Worm (Caenorhabditis elegans) whole organism, L1 larva: ENCODE data around the gene F01D4.8.

Experiments used
- aha-1 ChIP-seq: fragments of 150-350 bp; optimal IDR thresholded peaks from 2 replicates; lab custom pipeline; 2014; ENCODE audit warnings: missing biosample characterization, missing genetic modification characterization
- alr-1 ChIP-seq: fragments of 200-800 bp; sonication (Bioruptor generic); optimal IDR thresholded peaks from 2 replicates; lab custom pipeline; 2018; ENCODE audit warnings: borderline replicate concordance, mild to moderate bottlenecking, missing genetic modification characterization, missing compliant biosample characterization
- blmp-1 ChIP-seq: fragments of 150-350 bp; optimal IDR thresholded peaks from 2 replicates; lab custom pipeline; 2014; ENCODE audit warnings: missing biosample characterization, missing genetic modification characterization
- ceh-8 ChIP-seq: fragments of 200-800 bp; sonication (Bioruptor generic); optimal IDR thresholded peaks from 2 replicates; lab custom pipeline; 2018; ENCODE audit warnings: mild to moderate bottlenecking, missing genetic modification characterization, moderate library complexity, missing compliant biosample characterization
- ceh-82 ChIP-seq, 3 experiments: fragments of 150-350 bp in 1 of 3; sonication (generic microtip) in 2 of 3; optimal IDR thresholded peaks; 2 replicates each; lab custom pipeline; 2014 to 2017; ENCODE audit warnings: missing biosample characterization in 3 of 3, missing genetic modification characterization in 3 of 3
- ceh-90 ChIP-seq: sonication (generic microtip); optimal IDR thresholded peaks from 2 replicates; lab custom pipeline; 2016; ENCODE audit warnings: missing genetic modification characterization, missing compliant biosample characterization
- ces-1 ChIP-seq: fragments of 150-350 bp; optimal IDR thresholded peaks from 2 replicates; lab custom pipeline; 2014; ENCODE audit warnings: missing biosample characterization, missing genetic modification reagents, missing genetic modification characterization
- dpl-1 ChIP-seq, 3 experiments: fragments of 150-350 bp in 2 of 3; sonication (generic microtip) in 1 of 3; optimal IDR thresholded peaks; 2 replicates each; lab custom pipeline; 2014 to 2017; ENCODE audit warnings: missing biosample characterization in 3 of 3, missing genetic modification characterization in 3 of 3, missing genetic modification reagents in 3 of 3
- dsc-1 ChIP-seq: sonication (generic microtip); optimal IDR thresholded peaks from 2 replicates; lab custom pipeline; 2016; ENCODE audit warnings: mild to moderate bottlenecking, missing genetic modification characterization, missing compliant biosample characterization
- efl-3 ChIP-seq: fragments of 200-800 bp; sonication (Bioruptor generic); optimal IDR thresholded peaks from 2 replicates; lab custom pipeline; 2018; ENCODE audit warnings: mild to moderate bottlenecking, missing genetic modification characterization, missing compliant biosample characterization
- elt-2 ChIP-seq: sonication (generic microtip); optimal IDR thresholded peaks from 2 replicates; lab custom pipeline; 2016; ENCODE audit warnings: missing genetic modification characterization, mild to moderate bottlenecking, inconsistent platforms, missing compliant biosample characterization, missing genetic modification reagents
- fkh-8 ChIP-seq: sonication (generic microtip); optimal IDR thresholded peaks from 2 replicates; lab custom pipeline; 2016; ENCODE audit warnings: mild to moderate bottlenecking, missing genetic modification characterization, missing compliant biosample characterization
- grh-1 ChIP-seq: fragments of 200-800 bp; sonication (Bioruptor generic); IDR thresholded peaks from 2 replicates; pipeline ENCODE4 v1.3.6; 2022; ENCODE audit warnings: missing genetic modification reagents, missing genetic modification characterization, missing compliant biosample characterization
- hlh-4 ChIP-seq: sonication (generic microtip); optimal IDR thresholded peaks from 2 replicates; lab custom pipeline; 2016; ENCODE audit warnings: mild to moderate bottlenecking, missing genetic modification characterization, missing compliant biosample characterization
- hpl-2 ChIP-seq: fragments of 150-350 bp; optimal IDR thresholded peaks from 2 replicates; lab custom pipeline; 2014; ENCODE audit warnings: missing biosample characterization, missing genetic modification reagents, missing genetic modification characterization
- isw-1 ChIP-seq: fragments of 200-800 bp; sonication (Bioruptor generic); IDR thresholded peaks from 2 replicates; pipeline ENCODE4 v1.3.6; 2022; ENCODE audit warnings: missing genetic modification characterization, missing compliant biosample characterization
- jun-1 ChIP-seq: fragments of 150-350 bp; optimal IDR thresholded peaks from 2 replicates; lab custom pipeline; 2014; ENCODE audit warnings: missing biosample characterization, missing genetic modification reagents, missing genetic modification characterization
- lin-13 ChIP-seq: fragments of 150-350 bp; optimal IDR thresholded peaks from 2 replicates; lab custom pipeline; 2014; ENCODE audit warnings: missing biosample characterization, missing genetic modification reagents, missing genetic modification characterization
- lin-14 ChIP-seq: fragments of 200-800 bp; sonication (Bioruptor generic); optimal IDR thresholded peaks from 2 replicates; lab custom pipeline; 2018; ENCODE audit warnings: mild to moderate bottlenecking, missing genetic modification characterization, moderate library complexity, missing compliant biosample characterization
- lin-15B ChIP-seq: fragments of 150-350 bp; sonication (generic microtip); optimal IDR thresholded peaks from 3 replicates; lab custom pipeline; 2014; ENCODE audit warnings: missing biosample characterization, missing genetic modification characterization
- lin-35 ChIP-seq, 2 experiments: fragments of 150-350 bp; optimal IDR thresholded peaks; 2 replicates each; lab custom pipeline; 2014; ENCODE audit warnings: missing biosample characterization in 2 of 2, missing genetic modification characterization in 2 of 2, missing genetic modification reagents in 2 of 2
- mab-9 ChIP-seq: fragments of 200-800 bp; sonication (Bioruptor generic); IDR thresholded peaks from 2 replicates; pipeline ENCODE4 v1.3.6; 2022; ENCODE audit warnings: missing genetic modification reagents, missing genetic modification characterization, missing compliant biosample characterization
- mep-1 ChIP-seq: fragments of 150-350 bp; optimal IDR thresholded peaks from 2 replicates; lab custom pipeline; 2014; ENCODE audit warnings: missing biosample characterization, missing genetic modification characterization
- nhr-11 ChIP-seq: fragments of 150-350 bp; optimal IDR thresholded peaks from 2 replicates; lab custom pipeline; 2014; ENCODE audit warnings: missing biosample characterization, missing genetic modification characterization
- nhr-19 ChIP-seq: fragments of 200-800 bp; sonication (Bioruptor generic); conservative IDR thresholded peaks from 2 replicates; pipeline ENCODE4 v1.3.6; 2022; ENCODE audit warnings: missing genetic modification characterization, missing compliant biosample characterization
- nhr-237 ChIP-seq: fragments of 150-350 bp; optimal IDR thresholded peaks from 2 replicates; lab custom pipeline; 2014; ENCODE audit warnings: missing biosample characterization, missing genetic modification characterization
- nhr-71 ChIP-seq: sonication (generic microtip); optimal IDR thresholded peaks from 2 replicates; lab custom pipeline; 2016; ENCODE audit warnings: mild to moderate bottlenecking, missing genetic modification characterization, moderate library complexity, missing compliant biosample characterization
- nhr-76 ChIP-seq: sonication (generic microtip); optimal IDR thresholded peaks from 2 replicates; lab custom pipeline; 2017; ENCODE audit warnings: missing biosample characterization, missing genetic modification characterization
- nhr-84 ChIP-seq: sonication (generic microtip); optimal IDR thresholded peaks from 2 replicates; lab custom pipeline; 2017; ENCODE audit warnings: missing biosample characterization, missing genetic modification characterization
- pax-3 ChIP-seq: fragments of 200-800 bp; sonication (Bioruptor generic); optimal IDR thresholded peaks from 2 replicates; lab custom pipeline; 2018; ENCODE audit warnings: mild to moderate bottlenecking, missing genetic modification characterization, moderate library complexity, missing compliant biosample characterization
- pqm-1 ChIP-seq: sonication (generic microtip); optimal IDR thresholded peaks from 3 replicates; lab custom pipeline; 2017; ENCODE audit warnings: missing biosample characterization, missing genetic modification characterization
- snu-23 ChIP-seq: sonication (generic microtip); optimal IDR thresholded peaks from 2 replicates; lab custom pipeline; 2016; ENCODE audit warnings: missing genetic modification characterization, missing compliant biosample characterization
- sox-4 ChIP-seq: sonication (generic microtip); optimal IDR thresholded peaks from 2 replicates; lab custom pipeline; 2016; ENCODE audit warnings: missing genetic modification characterization, missing compliant biosample characterization
- sptf-1 ChIP-seq: fragments of 150-350 bp; optimal IDR thresholded peaks from 2 replicates; lab custom pipeline; 2014; ENCODE audit warnings: missing biosample characterization, missing genetic modification characterization
- swsn-7 ChIP-seq: sonication (generic microtip); optimal IDR thresholded peaks from 2 replicates; lab custom pipeline; 2016; ENCODE audit warnings: missing genetic modification characterization, missing compliant biosample characterization
- tbx-2 ChIP-seq: sonication (generic microtip); optimal IDR thresholded peaks from 2 replicates; lab custom pipeline; 2016; ENCODE audit warnings: missing genetic modification characterization, missing compliant biosample characterization
- tlp-1 ChIP-seq: fragments of 150-350 bp; optimal IDR thresholded peaks from 2 replicates; lab custom pipeline; 2014; ENCODE audit warnings: missing biosample characterization, missing genetic modification characterization
- unc-30 ChIP-seq: sonication (generic microtip); optimal IDR thresholded peaks from 2 replicates; lab custom pipeline; 2017; ENCODE audit warnings: missing biosample characterization, missing genetic modification characterization
- unc-86 ChIP-seq: sonication (generic microtip); optimal IDR thresholded peaks from 2 replicates; lab custom pipeline; 2016; ENCODE audit warnings: missing genetic modification characterization, missing compliant biosample characterization
- unc-98 ChIP-seq: fragments of 200-800 bp; sonication (Bioruptor generic); IDR thresholded peaks from 2 replicates; pipeline ENCODE4 v1.3.6; 2022; ENCODE audit warnings: missing genetic modification characterization, missing compliant biosample characterization
- xbp-1 ChIP-seq: sonication (generic microtip); optimal IDR thresholded peaks from 2 replicates; lab custom pipeline; 2016; ENCODE audit warnings: missing genetic modification characterization, missing compliant biosample characterization
- zag-1 ChIP-seq: fragments of 150-350 bp; optimal IDR thresholded peaks from 2 replicates; lab custom pipeline; 2014; ENCODE audit warnings: missing biosample characterization, missing genetic modification characterization
- zip-4 ChIP-seq: fragments of 200-800 bp; sonication (Bioruptor generic); optimal IDR thresholded peaks from 2 replicates; lab custom pipeline; 2018; ENCODE audit warnings: mild to moderate bottlenecking, missing genetic modification characterization, moderate library complexity, missing compliant biosample characterization
- ztf-11 ChIP-seq, 2 experiments: sonication (generic microtip); optimal IDR thresholded peaks; 2 replicates each; lab custom pipeline; 2016 to 2017; ENCODE audit warnings: missing genetic modification characterization in 2 of 2, missing biosample characterization in 1 of 2, missing compliant biosample characterization in 1 of 2
- ztf-4 ChIP-seq: fragments of 150-350 bp; optimal IDR thresholded peaks from 2 replicates; lab custom pipeline; 2014; ENCODE audit warnings: missing biosample characterization, missing genetic modification characterization

The F01D4.8 gene

ce11 chrIV:10481695-10482094, 28.8 kb upstream of the F01D4.8 start, which contains the start of gene egl-21 (continued):
- TF ChIP-seq mep-1 (tag; lab: Kevin White, UChicago) (peak; percentile 45), dpl-1 (GFP tag; optimal IDR thresholded peaks at IDR 0.05; lab: Kevin White, UChicago) (peak in 1 of 3 experiments; percentile 21), swsn-7 (tag; lab: Kevin White, UChicago) (peak; percentile 73), aha-1 (no peak), nhr-237 (tag; lab: Kevin White, UChicago) (no peak), ztf-4 (tag; lab: Kevin White, UChicago) (no peak), hlh-4 (tag; lab: Kevin White, UChicago) (no peak), elt-2 (tag; lab: Kevin White, UChicago) (no peak), alr-1 (no peak), tbx-2 (tag; lab: Kevin White, UChicago) (peak; percentile 63), ceh-90 (tag; lab: Kevin White, UChicago) (no peak), grh-1 (GFP tag; lab: Robert Waterston, UW) (no peak), pax-3 (peak; percentile 60), jun-1 (peak; percentile 70), zip-4 (peak; percentile 7), hpl-2 (GFP tag; lab: Kevin White, UChicago) (no peak), nhr-11 (tag; lab: Kevin White, UChicago) (peak; percentile 38), nhr-84 (tag; lab: Kevin White, UChicago) (no peak), blmp-1 (tag; lab: Kevin White, UChicago) (no peak), ztf-11 (tag; optimal IDR thresholded peaks at IDR 0.05; lab: Kevin White, UChicago) (peak in 1 of 2 experiments; percentile 18), lin-15B (tag; lab: Kevin White, UChicago) (no peak), tlp-1 (tag; lab: Kevin White, UChicago) (no peak), unc-30 (no peak), ceh-8 (peak; percentile 0), snu-23 (peak; percentile 56), ceh-82 (tag; optimal IDR thresholded peaks at IDR 0.05; lab: Kevin White, UChicago) (peak; percentile 35 to 65 (median 52)), dsc-1 (tag; lab: Kevin White, UChicago) (peak; percentile 55), nhr-76 (tag; lab: Kevin White, UChicago) (no peak), lin-14 (GFP tag; lab: Kevin White, UChicago) (peak; percentile 93), unc-86 (tag; lab: Kevin White, UChicago) (peak; percentile 82), zag-1 (tag; lab: Kevin White, UChicago) (peak; percentile 34), isw-1 (GFP tag; lab: Robert Waterston, UW) (peak; percentile 61), xbp-1 (peak; percentile 88), sptf-1 (tag; lab: Kevin White, UChicago) (no peak), mab-9 (GFP tag; lab: Robert Waterston, UW) (no peak), lin-35 (GFP tag; optimal IDR thresholded peaks at IDR 0.05; lab: Kevin White, UChicago) (peak in 1 of 2 experiments; percentile 53), pqm-1 (tag; lab: Kevin White, UChicago) (no peak), efl-3 (GFP tag; lab: Kevin White, UChicago) (no peak), unc-98 (GFP tag; lab: Robert Waterston, UW) (no peak), ces-1 (GFP tag; lab: Kevin White, UChicago) (no peak), fkh-8 (tag; lab: Kevin White, UChicago) (peak; percentile 95)

- TF ChIP-seq nhr-19 (GFP tag; lab: Robert Waterston, UW) = no peak
- no peak for TF ChIP-seq nhr-71 (tag; lab: Kevin White, UChicago)
- no peak for TF ChIP-seq pax-3
- TF ChIP-seq ztf-11 (tag; optimal IDR thresholded peaks at IDR 0.05; lab: Kevin White, UChicago) = no peak
- TF ChIP-seq sox-4 (tag; lab: Kevin White, UChicago) = no peak
- TF ChIP-seq elt-2 (tag; lab: Kevin White, UChicago) = no peak
- no peak for TF ChIP-seq jun-1
- no peak for TF ChIP-seq lin-13 (GFP tag; lab: Kevin White, UChicago)
- no peak for TF ChIP-seq zip-4
- TF ChIP-seq, all 84 proteins: peak for 0
These were observed 22.3 kb upstream of the F01D4.8 start for ce11 chrIV:10475234-10475633.
